Worm (Caenorhabditis elegans): Measurements from ENCODE around the gene F58E2.2.
"Not testable (repeated sequence)": the region's sequence is repeated elsewhere in the genome, so short reads cannot be mapped to it uniquely, and the experiment has no call there.

ce11 chrIV:3433387-3433786 lies 36.5 kb upstream of the F58E2.2 start, which contains the start of gene C04C3.7:
- not testable (repeated sequence) for TF ChIP-seq klf-2 (GFP tag; conservative IDR thresholded peaks at IDR 0.05); T22C8.4 (GFP tag; IDR thresholded peaks at IDR 0.05); flt-1 (GFP tag; IDR thresholded peaks at IDR 0.05); ztf-23 (GFP tag; IDR thresholded peaks at IDR 0.05); tab-1 (GFP tag; IDR thresholded peaks at IDR 0.05)
